Worm (Caenorhabditis elegans) whole organism, late embryonic: ENCODE measurements around the gene lin-31.

ENCODE experiments used
- Y22D7AL.16 ChIP-seq: sonication (generic microtip); optimal IDR thresholded peaks from 2 replicates; lab custom pipeline; 2016; ENCODE audit warnings: missing genetic modification characterization, missing compliant biosample characterization
- eyg-1 ChIP-seq: sonication (generic microtip); optimal IDR thresholded peaks from 2 replicates; lab custom pipeline; 2016; ENCODE audit warnings: missing genotype, missing genetic modification characterization, missing compliant biosample characterization
- nhr-11 ChIP-seq: fragments of 150-350 bp; optimal IDR thresholded peaks from 2 replicates; lab custom pipeline; 2014; ENCODE audit warnings: missing biosample characterization, missing genetic modification characterization

DNA sequence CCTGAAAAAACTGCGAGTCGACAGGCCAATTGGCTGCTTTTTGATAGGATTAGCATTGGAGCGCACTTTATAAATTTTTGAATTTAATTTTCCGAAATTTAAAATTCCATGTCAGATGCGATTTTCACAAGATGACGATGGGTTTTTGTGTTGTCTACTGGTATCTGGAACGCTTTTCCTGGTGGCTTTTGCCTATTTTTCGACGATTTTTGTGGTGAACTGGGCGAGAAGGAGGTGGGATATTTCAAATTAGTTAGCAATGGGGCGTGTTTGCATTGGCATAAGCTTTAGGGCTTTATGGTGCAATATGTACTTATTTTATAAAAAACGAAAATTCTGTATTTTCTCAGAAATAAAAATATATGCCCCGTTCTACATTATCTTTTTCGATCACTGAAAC lies 10.2 kb upstream of the lin-31 start, which contains the start of gene K10G6.9:
- TF ChIP-seq Y22D7AL.16 (tag; lab: Kevin White, UChicago) (no peak), nhr-11 (no peak), eyg-1 (tag; lab: Kevin White, UChicago) (no peak)
